Fruit fly (Drosophila melanogaster) whole organism, embryonic: ENCODE results near the gene Vti1b.

Source experiments
- Awh ChIP-seq: fragments of 200-800 bp; sonication (Bioruptor generic); IDR thresholded peaks from 2 replicates; pipeline ENCODE4, ENCODE4 v1.3.6; 2022; ENCODE audit warnings: missing biosample characterization, missing genetic modification characterization
- BEAF-32 ChIP-seq: fragments of 200-800 bp; sonication (Bioruptor generic); optimal IDR thresholded peaks from 3 replicates; lab custom pipeline; 2017; ENCODE audit warnings: missing biosample characterization, missing genetic modification characterization, mild to moderate bottlenecking, moderate library complexity, missing genetic modification reagents
- CG10209 ChIP-seq: fragments of 200-800 bp; sonication (Bioruptor generic); optimal IDR thresholded peaks from 3 replicates; lab custom pipeline; 2017; ENCODE audit warnings: missing biosample characterization, mild to moderate bottlenecking, missing genetic modification characterization, missing genetic modification reagents
- CG10543 ChIP-seq: fragments of 200-800 bp; sonication (Bioruptor generic); optimal IDR thresholded peaks from 3 replicates; lab custom pipeline; 2017; ENCODE audit warnings: missing biosample characterization, mild to moderate bottlenecking, missing genetic modification characterization, moderate library complexity
- CG11695 ChIP-seq: fragments of 200-800 bp; sonication (Bioruptor generic); IDR thresholded peaks from 3 replicates; pipeline ENCODE4 v1.3.6; 2022; ENCODE audit warnings: missing biosample characterization, missing genetic modification characterization
- CG11696 ChIP-seq: fragments of 200-800 bp; sonication (Bioruptor generic); IDR thresholded peaks from 2 replicates; pipeline ENCODE4 v1.3.6; 2022; ENCODE audit warnings: missing biosample characterization, missing genetic modification characterization
- CG12659 ChIP-seq: fragments of 200-800 bp; sonication (Bioruptor generic); optimal IDR thresholded peaks from 3 replicates; lab custom pipeline; 2017; ENCODE audit warnings: mild to moderate bottlenecking, missing biosample characterization, missing genetic modification reagents, missing genetic modification characterization
- CG14441 ChIP-seq: fragments of 200-800 bp; sonication (Bioruptor generic); IDR thresholded peaks from 2 replicates; pipeline ENCODE4 v1.3.6; 2022; ENCODE audit warnings: missing biosample characterization, missing genetic modification characterization
- CG15011 ChIP-seq: fragments of 200-800 bp; sonication (Bioruptor generic); optimal IDR thresholded peaks from 3 replicates; lab custom pipeline; 2018; ENCODE audit warnings: missing biosample characterization, mild to moderate bottlenecking, missing genetic modification characterization
- CG1529 ChIP-seq: fragments of 200-800 bp; sonication (Bioruptor generic); optimal IDR thresholded peaks from 3 replicates; lab custom pipeline; 2018; ENCODE audit warnings: missing biosample characterization, missing genetic modification characterization
- CG2199 ChIP-seq: fragments of 200-800 bp; sonication (Bioruptor generic); IDR thresholded peaks from 3 replicates; pipeline ENCODE4 v1.3.6; 2022; ENCODE audit warnings: missing biosample characterization, missing genetic modification characterization
- CG30020 ChIP-seq: fragments of 200-800 bp; optimal IDR thresholded peaks from 2 replicates; lab custom pipeline; 2019; ENCODE audit warnings: missing biosample characterization, mild to moderate bottlenecking, missing genetic modification characterization, moderate library complexity
- CG3065 ChIP-seq: fragments of 200-800 bp; sonication (Bioruptor generic); optimal IDR thresholded peaks from 2 replicates; lab custom pipeline; 2016; ENCODE audit warnings: missing biosample characterization, missing genetic modification characterization
- CG3281 ChIP-seq: fragments of 200-800 bp; sonication (Bioruptor generic); optimal IDR thresholded peaks from 3 replicates; lab custom pipeline; 2017; ENCODE audit warnings: missing biosample characterization, mild to moderate bottlenecking, missing genetic modification characterization
- CG34376 ChIP-seq: fragments of 200-800 bp; sonication (Bioruptor generic); optimal IDR thresholded peaks from 2 replicates; lab custom pipeline; 2018; ENCODE audit warnings: missing biosample characterization, mild to moderate bottlenecking, missing genetic modification characterization
- CG34422 ChIP-seq: fragments of 200-800 bp; sonication (Bioruptor generic); IDR thresholded peaks from 3 replicates; pipeline ENCODE4 v1.3.6; 2022; ENCODE audit warnings: missing biosample characterization, missing genetic modification characterization
- CG4820 ChIP-seq: fragments of 200-800 bp; sonication (Bioruptor generic); optimal IDR thresholded peaks from 3 replicates; lab custom pipeline; 2016; ENCODE audit warnings: missing biosample characterization, missing genetic modification characterization
- CG5180 ChIP-seq: fragments of 200-800 bp; sonication (Bioruptor generic); optimal IDR thresholded peaks from 3 replicates; lab custom pipeline; 2017; ENCODE audit warnings: missing biosample characterization, missing genetic modification characterization, mild to moderate bottlenecking, moderate library complexity, missing genetic modification reagents
- CG7357 ChIP-seq: fragments of 200-800 bp; sonication (Bioruptor generic); IDR thresholded peaks from 3 replicates; pipeline ENCODE4 v1.3.6; 2022; ENCODE audit warnings: missing biosample characterization, missing genetic modification characterization
- CG9797 ChIP-seq: fragments of 200-800 bp; sonication (Bioruptor generic); optimal IDR thresholded peaks from 3 replicates; lab custom pipeline; 2018; ENCODE audit warnings: missing biosample characterization, mild to moderate bottlenecking, missing genetic modification characterization
- CG9817 ChIP-seq: fragments of 200-800 bp; sonication (Bioruptor generic); optimal IDR thresholded peaks from 2 replicates; lab custom pipeline; 2018; ENCODE audit warnings: missing biosample characterization, mild to moderate bottlenecking, missing genetic modification characterization, moderate library complexity
- CTCF ChIP-seq: fragments of 200-800 bp; sonication (Bioruptor generic); optimal IDR thresholded peaks from 2 replicates; lab custom pipeline; 2017; ENCODE audit warnings: missing biosample characterization, mild to moderate bottlenecking, missing genetic modification characterization, moderate library complexity
- Dll ChIP-seq: fragments of 200-800 bp; sonication (Bioruptor generic); IDR thresholded peaks from 4 replicates; pipeline ENCODE4 v1.3.6; 2022; ENCODE audit warnings: missing biosample characterization, missing genetic modification characterization; ENCODE audit not compliant: partially characterized antibody
- Ets97D ChIP-seq: fragments of 200-800 bp; sonication (Bioruptor generic); optimal IDR thresholded peaks from 3 replicates; lab custom pipeline; 2016; ENCODE audit warnings: missing biosample characterization, missing genetic modification characterization
- GATAe ChIP-seq: fragments of 200-800 bp; sonication (Bioruptor generic); conservative IDR thresholded peaks from 2 replicates; pipeline ENCODE4 v1.3.6; 2022; ENCODE audit warnings: missing biosample characterization, missing genetic modification characterization
- Lpt ChIP-seq: fragments of >200 bp; optimal IDR thresholded peaks from 2 replicates; lab custom pipeline; 2018; ENCODE audit warnings: missing biosample characterization, missing genetic modification characterization
- MESR4 ChIP-seq: fragments of 200-800 bp; sonication (Bioruptor generic); optimal IDR thresholded peaks from 2 replicates; lab custom pipeline; 2018; ENCODE audit warnings: missing biosample characterization, mild to moderate bottlenecking, missing genetic modification characterization, moderate library complexity
- PHDP ChIP-seq: fragments of 200-800 bp; sonication (Bioruptor generic); optimal IDR thresholded peaks from 3 replicates; lab custom pipeline; 2018; ENCODE audit warnings: missing biosample characterization, mild to moderate bottlenecking, missing genetic modification characterization, moderate library complexity
- Rfx ChIP-seq: fragments of 200-800 bp; sonication (Bioruptor generic); IDR thresholded peaks from 2 replicates; pipeline ENCODE4 v1.3.6; 2022; ENCODE audit warnings: missing biosample characterization, missing genetic modification characterization
- Rx ChIP-seq: fragments of 200-800 bp; sonication (Bioruptor generic); IDR thresholded peaks from 2 replicates; pipeline ENCODE4 v1.3.6; 2022; ENCODE audit warnings: missing biosample characterization, missing genetic modification characterization
- Sox100B ChIP-seq: fragments of 200-800 bp; sonication (Bioruptor generic); optimal IDR thresholded peaks from 3 replicates; lab custom pipeline; 2018; ENCODE audit warnings: missing biosample characterization, mild to moderate bottlenecking, missing genetic modification characterization
- Tbp ChIP-seq: fragments of >200 bp; optimal IDR thresholded peaks from 2 replicates; lab custom pipeline; 2018; ENCODE audit warnings: missing biosample characterization, missing genetic modification characterization
- az2 ChIP-seq: fragments of 200-800 bp; sonication (Bioruptor generic); optimal IDR thresholded peaks from 3 replicates; lab custom pipeline; 2016; ENCODE audit warnings: missing biosample characterization, missing genetic modification characterization
- bigmax ChIP-seq: fragments of 200-800 bp; sonication (Bioruptor generic); optimal IDR thresholded peaks from 2 replicates; lab custom pipeline; 2018; ENCODE audit warnings: missing biosample characterization, mild to moderate bottlenecking, missing genetic modification characterization
- eve ChIP-seq, 2 experiments: fragments of >200 bp; optimal IDR thresholded peaks; 2 replicates each; lab custom pipeline; 2017; ENCODE audit warnings: missing biosample characterization in 2 of 2, missing genetic modification characterization in 2 of 2
- ham ChIP-seq: fragments of 200-800 bp; sonication (Bioruptor generic); IDR thresholded peaks from 2 replicates; pipeline ENCODE4 v1.3.6; 2022; ENCODE audit warnings: missing biosample characterization, missing genetic modification characterization
- her ChIP-seq: fragments of 200-800 bp; sonication (Bioruptor generic); optimal IDR thresholded peaks from 2 replicates; lab custom pipeline; 2016; ENCODE audit warnings: missing biosample characterization, missing genetic modification characterization
- insv ChIP-seq, 2 experiments: fragments of 200-800 bp; sonication (Bioruptor generic); optimal IDR thresholded peaks; 3 replicates each; lab custom pipeline; 2016 to 2018; ENCODE audit warnings: missing biosample characterization in 2 of 2, missing genetic modification characterization in 2 of 2
- jumu ChIP-seq: fragments of 200-800 bp; sonication (Bioruptor generic); optimal IDR thresholded peaks from 3 replicates; lab custom pipeline; 2016; ENCODE audit warnings: missing biosample characterization, missing genetic modification characterization
- kni ChIP-seq: fragments of 200-800 bp; sonication (Bioruptor generic); optimal IDR thresholded peaks from 3 replicates; lab custom pipeline; 2017; ENCODE audit warnings: mild to moderate bottlenecking, missing biosample characterization, missing genetic modification reagents, missing genetic modification characterization
- lmd ChIP-seq: fragments of 200-800 bp; sonication (Bioruptor generic); IDR thresholded peaks from 2 replicates; pipeline ENCODE4 v1.3.6; 2022; ENCODE audit warnings: missing biosample characterization, missing genetic modification characterization
- odd ChIP-seq: fragments of 200-800 bp; sonication (Bioruptor generic); optimal IDR thresholded peaks from 2 replicates; lab custom pipeline; 2017; ENCODE audit warnings: missing biosample characterization, mild to moderate bottlenecking, missing genetic modification characterization
- org-1 ChIP-seq: fragments of 200-800 bp; sonication (Bioruptor generic); optimal IDR thresholded peaks from 2 replicates; lab custom pipeline; 2017; ENCODE audit warnings: missing biosample characterization, missing genetic modification characterization
- pb ChIP-seq: fragments of 200-800 bp; sonication (Bioruptor generic); optimal IDR thresholded peaks from 3 replicates; lab custom pipeline; 2016; ENCODE audit warnings: missing biosample characterization, missing genetic modification characterization
- pum ChIP-seq: fragments of 200-800 bp; sonication (Bioruptor generic); optimal IDR thresholded peaks from 2 replicates; lab custom pipeline; 2016; ENCODE audit warnings: missing biosample characterization, missing genetic modification characterization
- ro ChIP-seq: fragments of 200-800 bp; sonication (Bioruptor generic); IDR thresholded peaks from 2 replicates; pipeline ENCODE4 v1.3.6; 2022; ENCODE audit warnings: missing biosample characterization, missing genetic modification characterization
- schlank ChIP-seq: fragments of 200-800 bp; sonication (Bioruptor generic); optimal IDR thresholded peaks from 2 replicates; lab custom pipeline; 2018; ENCODE audit warnings: missing biosample characterization, mild to moderate bottlenecking, missing genetic modification characterization
- sisA ChIP-seq: fragments of 200-800 bp; sonication (Bioruptor generic); IDR thresholded peaks from 2 replicates; pipeline ENCODE4 v1.3.6; 2022; ENCODE audit warnings: missing biosample characterization, missing genetic modification characterization
- tio ChIP-seq: fragments of 200-800 bp; sonication (Bioruptor generic); optimal IDR thresholded peaks from 2 replicates; lab custom pipeline; 2017; ENCODE audit warnings: missing biosample characterization, missing genetic modification characterization, inconsistent platforms
- ttk ChIP-seq: fragments of 200-800 bp; sonication (Bioruptor generic); IDR thresholded peaks from 2 replicates; pipeline ENCODE4 v2.1.2; 2022; ENCODE audit warnings: missing biosample characterization, missing genetic modification characterization

The Vti1b gene

dm6 chr3R:18396801-18397604 lies at the start of gene Vti1b (continued):
- TF ChIP-seq bigmax (GFP tag; lab: Kevin White, UChicago) (peak; percentile 18), CG9817 (tag; lab: Kevin White, UChicago) (peak; percentile 87), CG11695 (GFP tag; lab: Robert Waterston, UW) (peak; percentile 91), sisA (peak; percentile 96), CG1529 (peak; percentile 93), MESR4 (GFP tag; lab: Kevin White, UChicago) (peak; percentile 24), Dll (0 out of 4 replicates have a peak, but pooled peaks have one; percentile 29), odd (GFP tag; lab: Kevin White, UChicago) (peak; percentile 85), CG2199 (GFP tag; lab: Robert Waterston, UW) (peak; percentile 71), Awh (GFP tag; lab: Robert Waterston, UW) (peak; percentile 84), ro (GFP tag; lab: Robert Waterston, UW) (peak; percentile 57; the same call in 1 of the 2 replicates), jumu (peak; percentile 90), schlank (tag; lab: Kevin White, UChicago) (peak; percentile 9), insv (GFP tag; optimal IDR thresholded peaks at IDR 0.05; lab: Kevin White, UChicago) (peak in 1 of 2 experiments; percentile 47), Tbp (GFP tag; lab: Kevin White, UChicago) (no peak), az2 (GFP tag; lab: Kevin White, UChicago) (peak; percentile 96), GATAe (peak; percentile 71), CG4820 (GFP tag; lab: Kevin White, UChicago) (peak; percentile 95), CG3065 (GFP tag; lab: Kevin White, UChicago) (peak; percentile 87), Rfx (GFP tag; lab: Robert Waterston, UW) (peak; percentile 92), pb (GFP tag; lab: Kevin White, UChicago) (peak; percentile 71), CTCF (GFP tag; lab: Kevin White, UChicago) (peak; percentile 52), CG12659 (GFP tag; lab: Kevin White, UChicago) (peak; percentile 93), CG14441 (GFP tag; lab: Robert Waterston, UW) (peak; percentile 94), Sox100B (peak; percentile 91), org-1 (peak; percentile 90), CG10209 (peak; percentile 95), CG3281 (peak; percentile 91), ttk (GFP tag; lab: Robert Waterston, UW) (peak; percentile 92), tio (peak; percentile 90), Rx (GFP tag; lab: Robert Waterston, UW) (peak; percentile 87), CG7357 (GFP tag; lab: Robert Waterston, UW) (peak; percentile 83), lmd (GFP tag; lab: Robert Waterston, UW) (peak; percentile 94), kni (GFP tag; lab: Kevin White, UChicago) (peak; percentile 95), CG9797 (GFP tag; lab: Kevin White, UChicago) (peak; percentile 43), PHDP (peak; percentile 94), CG34422 (GFP tag; lab: Robert Waterston, UW) (peak; percentile 89), pum (peak; percentile 93), CG15011 (GFP tag; lab: Kevin White, UChicago) (peak; percentile 85), CG5180 (GFP tag; lab: Kevin White, UChicago) (peak; percentile 81), ham (GFP tag; lab: Robert Waterston, UW) (peak; percentile 70), CG30020 (tag; lab: Kevin White, UChicago) (peak; percentile 68), her (GFP tag; lab: Kevin White, UChicago) (peak; percentile 85), Lpt (GFP tag; lab: Kevin White, UChicago) (no peak), CG10543 (GFP tag; lab: Kevin White, UChicago) (peak; percentile 84), Ets97D (GFP tag; lab: Kevin White, UChicago) (peak; percentile 78), eve (GFP tag; optimal IDR thresholded peaks at IDR 0.05; lab: Kevin White, UChicago) (no peak), CG34376 (peak; percentile 56), BEAF-32 (peak; percentile 26), CG11696 (peak; percentile 69; the same call in 1 of the 2 replicates)
